Worm (Caenorhabditis elegans) whole organism, L4/young adult: Measurements from ENCODE around the gene unc-76.
"Not testable (repeated sequence)": the region's sequence is repeated elsewhere in the genome, so short reads cannot be mapped to it uniquely, and the experiment has no call there.

ENCODE experiments used
- W03F9.2 ChIP-seq: fragments of 150-350 bp; optimal IDR thresholded peaks from 2 replicates; lab custom pipeline; 2014; ENCODE audit warnings: missing biosample characterization, missing genetic modification characterization
- dao-5 ChIP-seq: sonication (generic microtip); optimal IDR thresholded peaks from 2 replicates; lab custom pipeline; 2016; ENCODE audit warnings: missing genotype, missing genetic modification characterization, moderate library complexity, missing compliant biosample characterization
- him-1 ChIP-seq: sonication (generic microtip); optimal IDR thresholded peaks from 2 replicates; lab custom pipeline; 2016; ENCODE audit warnings: missing genotype, missing genetic modification reagents, missing genetic modification characterization, missing compliant biosample characterization

Gene unc-76

ce11 chrV:15085335-15085800, 13.8 kb downstream of the unc-76 start, which contains the start of the genes ahsa-1 and C01G10.7:
Gene ahsa-1, minus strand, starts transcription at chrV:15085385.
Gene C01G10.7, plus strand, starts transcription at chrV:15085747.
- no peak for TF ChIP-seq dao-5 (tag; lab: Kevin White, UChicago)
- TF ChIP-seq W03F9.2 (tag; lab: Kevin White, UChicago): peak; percentile 96
- TF ChIP-seq him-1: peak; percentile 88

ce11 chrV:15087207-15087706, 15.7 kb downstream of the unc-76 start, which contains the start of the genes C01G10.15 and C01G10.6:
Gene C01G10.15, minus strand, starts transcription at chrV:15087307.
Gene C01G10.6, plus strand, starts transcription at chrV:15087656.
- no peak for TF ChIP-seq him-1
- no peak for TF ChIP-seq W03F9.2 (tag; lab: Kevin White, UChicago)
- no peak for TF ChIP-seq dao-5 (tag; lab: Kevin White, UChicago)

DNA sequence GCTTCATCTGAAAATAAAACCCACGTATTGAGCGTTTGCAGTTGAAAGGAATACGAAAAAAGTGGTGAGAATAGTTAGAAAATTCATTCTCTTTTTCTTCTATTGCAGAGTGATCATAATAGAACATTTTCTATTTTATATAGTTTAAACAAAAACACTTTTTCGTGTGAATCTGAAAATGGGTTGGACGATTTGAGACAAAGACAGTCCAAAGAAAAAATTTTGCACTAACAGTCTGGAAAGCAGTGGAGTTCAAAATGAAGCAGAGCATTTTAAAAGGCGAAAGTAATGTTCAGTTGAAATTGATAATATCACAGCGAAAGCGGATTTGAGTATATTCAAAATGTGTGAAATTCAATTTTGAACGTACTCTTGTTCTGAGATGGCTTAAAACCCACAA, 17.1 kb downstream of the unc-76 start, which contains the start of gene C01G10.18:
Gene C01G10.18 (minus strand): TSS at position 101 of the 400 bp plus-strand sequence.
- no peak for TF ChIP-seq dao-5 (tag; lab: Kevin White, UChicago)
- TF ChIP-seq him-1: no peak
- no peak for TF ChIP-seq W03F9.2 (tag; lab: Kevin White, UChicago)

DNA sequence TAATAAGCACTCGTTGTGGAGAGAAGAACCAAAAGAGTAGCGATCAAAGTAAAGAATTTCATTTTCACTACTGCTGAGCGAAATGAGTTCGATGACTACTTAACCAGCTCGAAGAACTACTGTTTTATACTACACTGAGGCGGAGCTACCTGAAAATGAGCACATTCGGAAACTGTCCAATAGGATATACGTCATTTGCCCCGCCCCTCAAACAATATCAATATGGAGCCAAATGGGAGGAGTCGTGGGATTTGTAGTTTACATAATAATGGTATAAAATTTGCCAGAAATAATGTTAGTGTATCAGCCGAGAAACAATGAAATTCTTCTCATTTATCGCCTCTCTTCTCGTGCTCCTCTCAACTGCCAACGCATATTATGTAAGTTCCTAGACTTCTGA, 17.9 kb downstream of the unc-76 start, which contains the start of the genes C01G10.5 and C01G10.4:
Gene C01G10.5 (minus strand): TSS at position 101 of the 400 bp plus-strand sequence.
Gene C01G10.4 (plus strand): TSS at position 303 of the 400 bp plus-strand sequence.
- no peak for TF ChIP-seq him-1
- TF ChIP-seq dao-5 (tag; lab: Kevin White, UChicago): no peak
- TF ChIP-seq W03F9.2 (tag; lab: Kevin White, UChicago): no peak

- TF ChIP-seq dao-5 (tag; lab: Kevin White, UChicago) (no peak), him-1 (no peak), W03F9.2 (tag; lab: Kevin White, UChicago) (no peak)
Observed at ce11 chrV:15090457-15090856, 18.9 kb downstream of the unc-76 start, which contains the start of gene C01G10.17. Gene C01G10.17, plus strand, starts transcription at chrV:15090757.

ce11 chrV:15092666-15093065, 21.1 kb downstream of the unc-76 start, which contains the start of gene txt-12:
Gene txt-12, plus strand, starts transcription at chrV:15092966.
- no peak for TF ChIP-seq W03F9.2 (tag; lab: Kevin White, UChicago)
- no peak for TF ChIP-seq dao-5 (tag; lab: Kevin White, UChicago)
- TF ChIP-seq him-1: no peak

- TF ChIP-seq dao-5 (tag; lab: Kevin White, UChicago): no peak
- TF ChIP-seq W03F9.2 (tag; lab: Kevin White, UChicago): no peak
- TF ChIP-seq him-1: no peak
Observed at ce11 chrV:15094749-15095148, 23.2 kb downstream of the unc-76 start, which contains the start of gene srx-78. Gene srx-78, plus strand, starts transcription at chrV:15095049.

DNA sequence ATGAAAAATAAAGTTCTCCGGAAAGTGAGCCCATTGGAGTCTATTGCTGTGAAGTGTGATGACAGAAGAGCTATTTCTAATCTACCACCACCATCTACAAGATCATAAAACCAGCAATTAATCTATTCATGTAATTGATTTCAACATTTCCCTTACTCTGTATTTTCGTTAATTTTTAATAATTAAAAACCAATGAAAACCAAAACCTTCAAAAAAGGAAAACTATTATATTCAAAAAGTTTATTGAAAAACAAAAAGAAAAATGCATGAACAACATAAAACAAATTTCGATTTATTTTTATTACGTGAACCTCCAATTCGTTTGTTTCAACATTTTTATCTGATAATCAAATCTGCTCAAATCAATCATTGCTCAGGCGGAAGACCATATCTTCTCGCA, 27.9 kb downstream of the unc-76 start, which contains the start of gene C01G10.1:
Gene C01G10.1 (plus strand): TSS at position 301 of the 400 bp plus-strand sequence.
- TF ChIP-seq W03F9.2 (tag; lab: Kevin White, UChicago) (no peak), him-1 (no peak), dao-5 (tag; lab: Kevin White, UChicago) (no peak)

DNA sequence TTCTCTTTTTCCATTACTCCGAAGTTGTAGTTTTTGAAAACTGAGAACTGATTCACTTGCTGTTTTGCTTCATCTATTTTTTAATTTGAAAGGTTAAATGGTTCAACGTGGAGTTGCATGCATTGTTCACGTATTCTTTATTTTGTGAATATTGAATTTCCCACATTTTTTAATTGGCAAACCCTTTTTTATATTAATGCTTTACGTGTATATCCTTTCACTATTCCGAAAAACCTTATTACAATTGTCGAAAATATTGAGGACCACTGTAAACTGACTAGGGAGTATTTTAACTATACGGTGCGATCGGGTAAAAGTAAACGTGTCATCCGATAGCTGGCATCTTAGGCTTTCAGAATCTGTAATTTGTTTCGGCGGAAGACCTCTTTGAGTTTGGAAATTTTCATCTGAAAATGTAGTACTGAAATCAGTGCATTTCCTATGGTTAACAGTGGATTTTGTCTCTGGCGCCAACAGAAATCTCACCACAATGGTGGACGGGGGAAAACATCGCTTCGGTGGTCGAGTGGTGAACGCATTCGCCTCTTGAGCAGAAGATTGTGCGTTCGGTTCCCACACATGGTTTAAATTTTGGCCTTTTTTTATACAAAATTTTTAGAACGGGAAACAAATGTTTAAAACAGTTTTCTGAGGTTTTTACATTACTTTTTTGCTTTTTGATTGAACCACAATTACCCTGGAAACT, 34.5 kb downstream of the unc-76 start, which contains the start of gene C01G10.14:
Gene C01G10.14 (minus strand): TSS at position 51 of the 706 bp plus-strand sequence.
- not testable (repeated sequence) for TF ChIP-seq W03F9.2 (tag; lab: Kevin White, UChicago); dao-5 (tag; lab: Kevin White, UChicago); him-1

ce11 chrV:15109260-15109659, 37.7 kb downstream of the unc-76 start, which contains the start of gene Y75B12A.2:
Gene Y75B12A.2, plus strand, starts transcription at chrV:15109560.
- TF ChIP-seq dao-5 (tag; lab: Kevin White, UChicago): no peak
- TF ChIP-seq him-1: no peak
- TF ChIP-seq W03F9.2 (tag; lab: Kevin White, UChicago): no peak

- TF ChIP-seq W03F9.2 (tag; lab: Kevin White, UChicago) (no peak), him-1 (no peak), dao-5 (tag; lab: Kevin White, UChicago) (no peak)
Observed at ce11 chrV:15111660-15112059, 40.1 kb downstream of the unc-76 start, which contains the start of gene T01G5.7. Gene T01G5.7, plus strand, starts transcription at chrV:15111960.

ce11 chrV:15113992-15114391, 42.4 kb downstream of the unc-76 start, which contains the start of gene T01G5.6:
Gene T01G5.6, minus strand, starts transcription at chrV:15114092.
- TF ChIP-seq dao-5 (tag; lab: Kevin White, UChicago): no peak
- TF ChIP-seq him-1: no peak
- TF ChIP-seq W03F9.2 (tag; lab: Kevin White, UChicago): no peak

DNA sequence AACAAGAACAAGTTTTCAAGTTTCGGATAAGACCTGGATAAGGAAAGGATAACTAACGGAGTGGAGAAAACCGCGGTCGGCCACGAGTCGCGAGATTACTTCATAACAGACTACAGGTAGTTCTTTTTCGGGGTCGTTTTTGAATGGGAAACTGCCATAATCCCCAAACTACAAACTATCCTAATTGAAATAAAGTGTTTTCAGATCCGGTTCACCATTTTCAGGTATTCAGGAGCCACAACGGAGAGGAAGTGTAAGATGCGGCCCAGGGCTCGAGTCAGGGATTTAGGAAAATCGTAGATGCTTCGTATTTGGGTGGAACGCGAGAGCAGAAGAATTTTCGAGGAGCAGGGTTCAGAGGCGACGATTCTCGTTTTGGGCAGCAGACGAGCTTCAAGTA, 44.4 kb downstream of the unc-76 start, which contains the start of gene T01G5.8:
Gene T01G5.8 (plus strand): TSS at position 301 of the 400 bp plus-strand sequence.
- TF ChIP-seq him-1; dao-5 (tag; lab: Kevin White, UChicago); W03F9.2 (tag; lab: Kevin White, UChicago): not testable (repeated sequence)
